Worm (Caenorhabditis elegans) whole organism, L1 larva: ENCODE measurements around the gene subs-4.

Source experiments
- aha-1 ChIP-seq: fragments of 150-350 bp; optimal IDR thresholded peaks from 2 replicates; lab custom pipeline; 2014; ENCODE audit warnings: missing biosample characterization, missing genetic modification characterization
- alr-1 ChIP-seq: fragments of 200-800 bp; sonication (Bioruptor generic); optimal IDR thresholded peaks from 2 replicates; lab custom pipeline; 2018; ENCODE audit warnings: borderline replicate concordance, mild to moderate bottlenecking, missing genetic modification characterization, missing compliant biosample characterization
- aly-2 ChIP-seq: fragments of 150-350 bp; optimal IDR thresholded peaks from 2 replicates; lab custom pipeline; 2014; ENCODE audit warnings: missing biosample characterization, missing genetic modification characterization
- ama-1 ChIP-seq: fragments of 150-350 bp; optimal IDR thresholded peaks from 2 replicates; lab custom pipeline; 2014
- blmp-1 ChIP-seq: fragments of 150-350 bp; optimal IDR thresholded peaks from 2 replicates; lab custom pipeline; 2014; ENCODE audit warnings: missing biosample characterization, missing genetic modification characterization
- ceh-82 ChIP-seq, 3 experiments: fragments of 150-350 bp in 1 of 3; sonication (generic microtip) in 2 of 3; optimal IDR thresholded peaks; 2 replicates each; lab custom pipeline; 2014 to 2017; ENCODE audit warnings: missing biosample characterization in 3 of 3, missing genetic modification characterization in 3 of 3
- efl-1 ChIP-seq, 4 experiments: fragments of 150-350 bp; optimal IDR thresholded peaks in 3 of 4; peaks in 1 of 4; 1 replicate in 1 of 4; 2 replicates in 3 of 4; lab custom pipeline; 2014; ENCODE audit warnings: missing biosample characterization in 2 of 4, missing genetic modification characterization in 2 of 4, missing genetic modification reagents in 2 of 4
- egl-13 ChIP-seq: sonication (generic microtip); optimal IDR thresholded peaks from 2 replicates; lab custom pipeline; 2016; ENCODE audit warnings: missing genotype, missing genetic modification reagents, missing genetic modification characterization, missing compliant biosample characterization
- egl-27 ChIP-seq, 2 experiments: fragments of 150-350 bp in 1 of 2; sonication (generic microtip); optimal IDR thresholded peaks; 3 replicates each; lab custom pipeline; 2017 to 2018; ENCODE audit warnings: missing biosample characterization in 2 of 2, missing genetic modification characterization in 2 of 2, missing genetic modification reagents in 2 of 2
- elt-2 ChIP-seq: sonication (generic microtip); optimal IDR thresholded peaks from 2 replicates; lab custom pipeline; 2016; ENCODE audit warnings: missing genetic modification characterization, mild to moderate bottlenecking, inconsistent platforms, missing compliant biosample characterization, missing genetic modification reagents
- elt-3 ChIP-seq, 6 experiments: fragments of 150-350 bp in 1 of 6; sonication (generic microtip); optimal IDR thresholded peaks; 2 replicates each; lab custom pipeline; 2017 to 2018; ENCODE audit warnings: missing biosample characterization in 6 of 6, missing genetic modification characterization in 6 of 6, inconsistent platforms in 1 of 6
- ets-5 ChIP-seq: fragments of 200-800 bp; sonication (Bioruptor generic); IDR thresholded peaks from 2 replicates; pipeline ENCODE4 v1.3.6; 2022; ENCODE audit warnings: missing genetic modification characterization, missing compliant biosample characterization
- fkh-8 ChIP-seq: sonication (generic microtip); optimal IDR thresholded peaks from 2 replicates; lab custom pipeline; 2016; ENCODE audit warnings: mild to moderate bottlenecking, missing genetic modification characterization, missing compliant biosample characterization
- irx-1 ChIP-seq: sonication (generic microtip); optimal IDR thresholded peaks from 2 replicates; lab custom pipeline; 2016; ENCODE audit warnings: missing genetic modification characterization, missing compliant biosample characterization
- isw-1 ChIP-seq: fragments of 200-800 bp; sonication (Bioruptor generic); IDR thresholded peaks from 2 replicates; pipeline ENCODE4 v1.3.6; 2022; ENCODE audit warnings: missing genetic modification characterization, missing compliant biosample characterization
- lin-15B ChIP-seq: fragments of 150-350 bp; sonication (generic microtip); optimal IDR thresholded peaks from 3 replicates; lab custom pipeline; 2014; ENCODE audit warnings: missing biosample characterization, missing genetic modification characterization
- lin-39 ChIP-seq: fragments of 150-350 bp; optimal IDR thresholded peaks from 2 replicates; lab custom pipeline; 2014; ENCODE audit warnings: missing biosample characterization, missing genetic modification reagents, missing genetic modification characterization
- mab-9 ChIP-seq: fragments of 200-800 bp; sonication (Bioruptor generic); IDR thresholded peaks from 2 replicates; pipeline ENCODE4 v1.3.6; 2022; ENCODE audit warnings: missing genetic modification reagents, missing genetic modification characterization, missing compliant biosample characterization
- mdl-1 ChIP-seq, 2 experiments: fragments of 150-350 bp; optimal IDR thresholded peaks; 2 replicates each; lab custom pipeline; 2014 to 2017; ENCODE audit warnings: missing biosample characterization in 2 of 2, missing genetic modification characterization in 2 of 2, inconsistent platforms in 1 of 2
- nhr-11 ChIP-seq: fragments of 150-350 bp; optimal IDR thresholded peaks from 2 replicates; lab custom pipeline; 2014; ENCODE audit warnings: missing biosample characterization, missing genetic modification characterization
- nhr-12 ChIP-seq: sonication (generic microtip); optimal IDR thresholded peaks from 2 replicates; lab custom pipeline; 2017; ENCODE audit warnings: missing biosample characterization, missing genetic modification characterization
- nhr-20 ChIP-seq: sonication (generic microtip); optimal IDR thresholded peaks from 2 replicates; lab custom pipeline; 2016; ENCODE audit warnings: mild to moderate bottlenecking, missing genetic modification characterization, missing compliant biosample characterization
- nhr-71 ChIP-seq: sonication (generic microtip); optimal IDR thresholded peaks from 2 replicates; lab custom pipeline; 2016; ENCODE audit warnings: mild to moderate bottlenecking, missing genetic modification characterization, moderate library complexity, missing compliant biosample characterization
- nhr-84 ChIP-seq: sonication (generic microtip); optimal IDR thresholded peaks from 2 replicates; lab custom pipeline; 2017; ENCODE audit warnings: missing biosample characterization, missing genetic modification characterization
- nhr-90 ChIP-seq: sonication (generic microtip); optimal IDR thresholded peaks from 2 replicates; lab custom pipeline; 2016; ENCODE audit warnings: mild to moderate bottlenecking, missing genetic modification characterization, missing compliant biosample characterization; ENCODE audit not compliant: poor library complexity
- rnt-1 ChIP-seq: sonication (generic microtip); optimal IDR thresholded peaks from 2 replicates; lab custom pipeline; 2016; ENCODE audit warnings: mild to moderate bottlenecking, missing genetic modification characterization, moderate library complexity, missing compliant biosample characterization
- sox-4 ChIP-seq: sonication (generic microtip); optimal IDR thresholded peaks from 2 replicates; lab custom pipeline; 2016; ENCODE audit warnings: missing genetic modification characterization, missing compliant biosample characterization
- tbx-2 ChIP-seq: sonication (generic microtip); optimal IDR thresholded peaks from 2 replicates; lab custom pipeline; 2016; ENCODE audit warnings: missing genetic modification characterization, missing compliant biosample characterization
- unc-130 ChIP-seq: fragments of 150-350 bp; optimal IDR thresholded peaks from 2 replicates; lab custom pipeline; 2017; ENCODE audit warnings: missing biosample characterization, missing genetic modification characterization, inconsistent platforms
- unc-30 ChIP-seq: sonication (generic microtip); optimal IDR thresholded peaks from 2 replicates; lab custom pipeline; 2017; ENCODE audit warnings: missing biosample characterization, missing genetic modification characterization
- unc-62 ChIP-seq: fragments of 150-350 bp; optimal IDR thresholded peaks from 2 replicates; lab custom pipeline; 2014; ENCODE audit warnings: missing biosample characterization, missing genetic modification reagents, missing genetic modification characterization
- xbp-1 ChIP-seq: sonication (generic microtip); optimal IDR thresholded peaks from 2 replicates; lab custom pipeline; 2016; ENCODE audit warnings: missing genetic modification characterization, missing compliant biosample characterization
- ztf-11 ChIP-seq, 2 experiments: sonication (generic microtip); optimal IDR thresholded peaks; 2 replicates each; lab custom pipeline; 2016 to 2017; ENCODE audit warnings: missing genetic modification characterization in 2 of 2, missing biosample characterization in 1 of 2, missing compliant biosample characterization in 1 of 2

Gene subs-4

ce11 chrIII:11405049-11405448 lies 23.0 kb downstream of the subs-4 start, which contains the start of gene Y47D3B.4:
TSS of gene Y47D3B.4 (plus strand) at chrIII:11405349.
- TF ChIP-seq efl-1 (optimal IDR thresholded peaks at IDR 0.05; lab: Kevin White, UChicago) (no peak), efl-1 (GFP tag; optimal IDR thresholded peaks at IDR 0.05 in 1 of 2; lab: Kevin White, UChicago) (peak in 1 of 2 experiments; percentile 55), isw-1 (no peak), blmp-1 (peak; percentile 19), unc-30 (tag; lab: Kevin White, UChicago) (no peak), elt-3 (tag; optimal IDR thresholded peaks at IDR 0.05; lab: Kevin White, UChicago) (no peak), nhr-11 (tag; lab: Kevin White, UChicago) (no peak)

- no peak for TF ChIP-seq ama-1 (lab: Kevin White, UChicago)
Measured at ce11 chrIII:11410378-11410777, 28.4 kb downstream of the subs-4 start, which contains the start of gene twk-31. TSS of gene twk-31 (plus strand) at chrIII:11410678.

ce11 chrIII:11419551-11419950 lies 37.5 kb downstream of the subs-4 start:
- TF ChIP-seq aly-2 (tag; lab: Kevin White, UChicago): no peak
- TF ChIP-seq irx-1 (tag; lab: Kevin White, UChicago): no peak
- no peak for TF ChIP-seq alr-1
- TF ChIP-seq mab-9 (GFP tag; lab: Robert Waterston, UW): no peak
- no peak for TF ChIP-seq ceh-82 (tag; optimal IDR thresholded peaks at IDR 0.05; lab: Kevin White, UChicago)
- TF ChIP-seq sox-4: no peak
- no peak for TF ChIP-seq nhr-20
- TF ChIP-seq lin-15B (tag; lab: Kevin White, UChicago): no peak
- TF ChIP-seq ets-5 (GFP tag; lab: Robert Waterston, UW): no peak
- TF ChIP-seq nhr-84 (tag; lab: Kevin White, UChicago): no peak
- no peak for TF ChIP-seq nhr-71 (tag; lab: Kevin White, UChicago)

ce11 chrIII:11424815-11425214 lies 42.8 kb downstream of the subs-4 start:
- TF ChIP-seq irx-1 (tag; lab: Kevin White, UChicago): no peak
- no peak for TF ChIP-seq elt-2
- TF ChIP-seq rnt-1 (tag; lab: Kevin White, UChicago): no peak
- no peak for TF ChIP-seq aha-1 (tag; lab: Kevin White, UChicago)
- TF ChIP-seq nhr-90 (tag; lab: Kevin White, UChicago): no peak
- TF ChIP-seq fkh-8 (tag; lab: Kevin White, UChicago): no peak
- TF ChIP-seq ceh-82 (tag; optimal IDR thresholded peaks at IDR 0.05; lab: Kevin White, UChicago): no peak
- TF ChIP-seq mdl-1 (tag; optimal IDR thresholded peaks at IDR 0.05; lab: Kevin White, UChicago): no peak
- TF ChIP-seq tbx-2 (tag; lab: Kevin White, UChicago): no peak
- TF ChIP-seq egl-27 (tag; optimal IDR thresholded peaks at IDR 0.05; lab: Kevin White, UChicago): no peak
- TF ChIP-seq egl-13: no peak
- no peak for TF ChIP-seq ztf-11 (tag; optimal IDR thresholded peaks at IDR 0.05; lab: Kevin White, UChicago)
- TF ChIP-seq nhr-71 (tag; lab: Kevin White, UChicago): no peak

ce11 chrIII:11426906-11427305 lies 44.9 kb downstream of the subs-4 start, which contains the start of gene idpc-1:
TSS of gene idpc-1 (plus strand) at chrIII:11427206.
- TF ChIP-seq nhr-11 (tag; lab: Kevin White, UChicago) (no peak), unc-30 (tag; lab: Kevin White, UChicago) (no peak), xbp-1 (no peak), irx-1 (tag; lab: Kevin White, UChicago) (no peak), lin-39 (no peak), unc-130 (tag; lab: Kevin White, UChicago) (no peak), nhr-12 (tag; lab: Kevin White, UChicago) (no peak), unc-62 (GFP tag; lab: Kevin White, UChicago) (no peak), nhr-20 (no peak)
